Fruit fly (Drosophila melanogaster) whole organism, wandering third instar larva: Measurements from ENCODE around the gene CG15263.

ENCODE experiments used
- Jra ChIP-seq: sonication (Bioruptor generic); optimal IDR thresholded peaks from 2 replicates; lab custom pipeline; 2016; ENCODE audit warnings: missing biosample characterization, missing genetic modification characterization
- Mio ChIP-seq: sonication (Bioruptor generic); optimal IDR thresholded peaks from 2 replicates; lab custom pipeline; 2016; ENCODE audit warnings: missing biosample characterization, missing genetic modification characterization
- N ChIP-seq: fragments of >200 bp; optimal IDR thresholded peaks from 2 replicates; lab custom pipeline; 2018; ENCODE audit warnings: missing biosample characterization, missing external identifiers, missing genetic modification characterization
- OdsH ChIP-seq: fragments of 200-800 bp; sonication (Bioruptor generic); optimal IDR thresholded peaks from 2 replicates; lab custom pipeline; 2016; ENCODE audit warnings: missing biosample characterization, mild to moderate bottlenecking, missing genetic modification characterization
- brk ChIP-seq: fragments of 200-800 bp; sonication (Bioruptor generic); optimal IDR thresholded peaks from 2 replicates; lab custom pipeline; 2016; ENCODE audit warnings: missing biosample characterization, mild to moderate bottlenecking, missing genetic modification characterization
- dl ChIP-seq, 2 experiments: fragments of 175-275, 200-275 bp in 1 of 2; fragments of 200-275 bp in 1 of 2; sonication (Bioruptor generic); optimal IDR thresholded peaks; lab custom pipeline; 2018; ENCODE audit warnings: mild to moderate bottlenecking in 2 of 2, missing biosample characterization in 2 of 2, missing genetic modification characterization in 2 of 2, moderate library complexity in 2 of 2; ENCODE audit not compliant: partially characterized antibody in 2 of 2, insufficient read depth in 1 of 2
- foxo ChIP-seq, 2 experiments: fragments of 200-800 bp; sonication (Bioruptor generic); optimal IDR thresholded peaks; 2 replicates in 1 of 2; 3 replicates in 1 of 2; lab custom pipeline; 2016 to 2017; ENCODE audit warnings: missing biosample characterization in 2 of 2, missing genetic modification characterization in 2 of 2
- fru ChIP-seq: fragments of 200-800 bp; sonication (Bioruptor generic); optimal IDR thresholded peaks from 3 replicates; lab custom pipeline; 2016; ENCODE audit warnings: missing biosample characterization, mild to moderate bottlenecking, missing genetic modification characterization
- h ChIP-seq: fragments of 200-800 bp; sonication (Bioruptor generic); optimal IDR thresholded peaks from 3 replicates; lab custom pipeline; 2016; ENCODE audit warnings: missing biosample characterization, mild to moderate bottlenecking, missing genetic modification characterization
- psq ChIP-seq: fragments of 200-800 bp; sonication (Bioruptor generic); optimal IDR thresholded peaks from 3 replicates; lab custom pipeline; 2017; ENCODE audit warnings: missing biosample characterization, mild to moderate bottlenecking, missing genetic modification characterization, moderate library complexity
- rgr ChIP-seq: fragments of 200-800 bp; sonication (Bioruptor generic); optimal IDR thresholded peaks from 3 replicates; lab custom pipeline; 2016; ENCODE audit warnings: missing biosample characterization, mild to moderate bottlenecking, missing genetic modification characterization

dm6 chr2L:15249006-15249513 is 35.7 kb upstream of the CG15263 start:
- TF ChIP-seq foxo (GFP tag; optimal IDR thresholded peaks at IDR 0.05; lab: Kevin White, UChicago) = no peak
- no peak for TF ChIP-seq OdsH (GFP tag; lab: Kevin White, UChicago)
- TF ChIP-seq fru (GFP tag; lab: Kevin White, UChicago) = no peak
- no peak for TF ChIP-seq h
- TF ChIP-seq dl (GFP tag; optimal IDR thresholded peaks at IDR 0.05; lab: Kevin White, UChicago; ENCODE audit: insufficient read depth in 1 of 2, partially characterized antibody in 2 of 2) = no peak
- no peak for TF ChIP-seq N (GFP tag; lab: Kevin White, UChicago)
- TF ChIP-seq psq (GFP tag; lab: Kevin White, UChicago) = no peak
- TF ChIP-seq brk = no peak
- no peak for TF ChIP-seq rgr
- no peak for TF ChIP-seq Mio (GFP tag; lab: Kevin White, UChicago)
- TF ChIP-seq Jra = no peak
